Worm (Caenorhabditis elegans) whole organism, young adult: ENCODE data around the gene nlp-28.

ENCODE experiments used
- B0019.2 ChIP-seq: fragments of 200-800 bp; sonication (Bioruptor generic); conservative IDR thresholded peaks from 2 replicates; pipeline ENCODE4 v1.3.6; 2022; ENCODE audit warnings: missing genetic modification reagents, missing genetic modification characterization, missing compliant biosample characterization
- B0261.1 ChIP-seq: sonication (generic microtip); optimal IDR thresholded peaks from 2 replicates; lab custom pipeline; 2016; ENCODE audit warnings: mild to moderate bottlenecking, missing genetic modification characterization, moderate library complexity, missing compliant biosample characterization
- C17E4.6 ChIP-seq: fragments of 200-800 bp; sonication (Bioruptor generic); IDR thresholded peaks from 2 replicates; pipeline ENCODE4 v1.3.6; 2022; ENCODE audit warnings: missing genetic modification reagents, missing genetic modification characterization, missing compliant biosample characterization
- D2030.7 ChIP-seq: fragments of 200-800 bp; sonication (Bioruptor generic); IDR thresholded peaks from 2 replicates; pipeline ENCODE4 v1.3.6; 2022; ENCODE audit warnings: missing genetic modification reagents, missing genetic modification characterization, missing compliant biosample characterization
- F23B12.7 ChIP-seq: sonication (generic microtip); optimal IDR thresholded peaks from 2 replicates; lab custom pipeline; 2017; ENCODE audit warnings: missing genetic modification characterization, mild to moderate bottlenecking, missing compliant biosample characterization, antibody characterized with exemption, moderate library complexity; ENCODE audit not compliant: insufficient read depth
- F33H1.4 ChIP-seq: fragments of 200-800 bp; sonication (Bioruptor generic); IDR thresholded peaks from 2 replicates; pipeline ENCODE4 v1.3.6; 2022; ENCODE audit warnings: missing genetic modification reagents, missing genetic modification characterization, missing compliant biosample characterization
- F49E8.2 ChIP-seq: sonication (generic microtip); optimal IDR thresholded peaks from 3 replicates; lab custom pipeline; 2017; ENCODE audit warnings: missing genetic modification characterization, mild to moderate bottlenecking, missing compliant biosample characterization, antibody characterized with exemption, moderate library complexity; ENCODE audit not compliant: insufficient read depth
- F57C9.4 ChIP-seq: sonication (generic microtip); optimal IDR thresholded peaks from 2 replicates; lab custom pipeline; 2017; ENCODE audit warnings: mild to moderate bottlenecking, missing genetic modification characterization, missing compliant biosample characterization
- Y53G8AR.9 ChIP-seq: fragments of 200-800 bp; sonication (Bioruptor generic); conservative IDR thresholded peaks from 2 replicates; pipeline ENCODE4 v1.3.6; 2022; ENCODE audit warnings: missing genetic modification reagents, missing genetic modification characterization, missing compliant biosample characterization
- aptf-2 ChIP-seq: fragments of 200-800 bp; sonication (Bioruptor generic); conservative IDR thresholded peaks from 2 replicates; pipeline ENCODE4 v1.3.6; 2022; ENCODE audit warnings: missing genetic modification reagents, missing genetic modification characterization, missing compliant biosample characterization
- attf-6 ChIP-seq: fragments of 200-800 bp; sonication (Bioruptor generic); IDR thresholded peaks from 2 replicates; pipeline ENCODE4 v1.3.6; 2022; ENCODE audit warnings: missing genetic modification reagents, missing genetic modification characterization, missing compliant biosample characterization
- bed-1 ChIP-seq: fragments of 200-800 bp; sonication (Bioruptor generic); IDR thresholded peaks from 2 replicates; pipeline ENCODE4 v1.3.6; 2022; ENCODE audit warnings: missing genetic modification reagents, missing genetic modification characterization, missing compliant biosample characterization
- ceh-100 ChIP-seq: fragments of 200-800 bp; sonication (Bioruptor generic); IDR thresholded peaks from 2 replicates; pipeline ENCODE4 v1.3.6; 2022; ENCODE audit warnings: missing genetic modification reagents, missing genetic modification characterization, missing compliant biosample characterization
- ceh-40 ChIP-seq: fragments of 200-800 bp; sonication (Bioruptor generic); IDR thresholded peaks from 2 replicates; pipeline ENCODE4 v1.3.6; 2022; ENCODE audit warnings: missing genetic modification characterization, missing compliant biosample characterization
- ceh-91 ChIP-seq: fragments of 200-800 bp; sonication (Bioruptor generic); IDR thresholded peaks from 2 replicates; pipeline ENCODE4 v1.3.6; 2022; ENCODE audit warnings: missing genetic modification reagents, missing genetic modification characterization, missing compliant biosample characterization
- dpl-1 ChIP-seq: fragments of 150-350 bp; optimal IDR thresholded peaks from 2 replicates; lab custom pipeline; 2014; ENCODE audit warnings: missing biosample characterization, missing genetic modification reagents, missing genetic modification characterization
- efl-1 ChIP-seq: fragments of 150-350 bp; optimal IDR thresholded peaks from 2 replicates; lab custom pipeline; 2014; ENCODE audit warnings: missing biosample characterization, missing genetic modification reagents, missing genetic modification characterization
- hmg-1.2 ChIP-seq: fragments of 200-800 bp; sonication (Bioruptor generic); IDR thresholded peaks from 2 replicates; pipeline ENCODE4 v1.3.6; 2022; ENCODE audit warnings: missing genetic modification reagents, missing genetic modification characterization, missing compliant biosample characterization
- hsf-1 ChIP-seq: fragments of 200-800 bp; sonication (Bioruptor generic); IDR thresholded peaks from 2 replicates; pipeline ENCODE4 v1.3.6; 2022; ENCODE audit warnings: missing genetic modification reagents, missing genetic modification characterization, missing compliant biosample characterization
- let-607 ChIP-seq, 2 experiments: fragments of 200-800 bp in 1 of 2; sonication (Bioruptor generic) in 1 of 2; sonication (generic microtip) in 1 of 2; optimal IDR thresholded peaks; 2 replicates each; lab custom pipeline; 2016 to 2018; ENCODE audit warnings: mild to moderate bottlenecking in 2 of 2, missing compliant biosample characterization in 2 of 2, missing genetic modification characterization in 2 of 2, moderate library complexity in 2 of 2, missing genotype in 1 of 2
- lin-40 ChIP-seq: sonication (generic microtip); optimal IDR thresholded peaks from 2 replicates; lab custom pipeline; 2016; ENCODE audit warnings: missing genetic modification characterization, mild to moderate bottlenecking, missing compliant biosample characterization, missing genotype, missing genetic modification reagents
- madf-10 ChIP-seq: sonication (generic microtip); optimal IDR thresholded peaks from 2 replicates; lab custom pipeline; 2016; ENCODE audit warnings: mild to moderate bottlenecking, missing genetic modification characterization, missing compliant biosample characterization
- madf-3 ChIP-seq: fragments of 200-800 bp; sonication (Bioruptor generic); IDR thresholded peaks from 2 replicates; pipeline ENCODE4 v1.3.6; 2022; ENCODE audit warnings: missing genetic modification reagents, missing genetic modification characterization, missing compliant biosample characterization
- madf-6 ChIP-seq: fragments of 200-800 bp; sonication (Bioruptor generic); IDR thresholded peaks from 2 replicates; pipeline ENCODE4 v1.3.6; 2022; ENCODE audit warnings: missing genetic modification reagents, missing genetic modification characterization, missing compliant biosample characterization
- madf-8 ChIP-seq: fragments of 200-800 bp; sonication (Bioruptor generic); conservative IDR thresholded peaks from 2 replicates; pipeline ENCODE4 v1.3.6; 2022; ENCODE audit warnings: missing genetic modification reagents, missing genetic modification characterization, missing compliant biosample characterization
- nhr-179 ChIP-seq: sonication (generic microtip); optimal IDR thresholded peaks from 2 replicates; lab custom pipeline; 2016; ENCODE audit warnings: mild to moderate bottlenecking, missing genetic modification characterization, missing compliant biosample characterization
- repo-1 ChIP-seq: sonication (generic microtip); optimal IDR thresholded peaks from 2 replicates; lab custom pipeline; 2017; ENCODE audit warnings: mild to moderate bottlenecking, missing genetic modification characterization, missing compliant biosample characterization
- snpc-4 ChIP-seq, 5 experiments: fragments of 150-350 bp in 1 of 5; sonication (generic microtip) in 4 of 5; optimal IDR thresholded peaks; 2 replicates each; lab custom pipeline; 2014 to 2018; ENCODE audit warnings: missing genetic modification characterization in 5 of 5, missing biosample characterization in 3 of 5, antibody characterized with exemption in 2 of 5, mild to moderate bottlenecking in 2 of 5, missing compliant biosample characterization in 2 of 5, missing genotype in 2 of 5, moderate library complexity in 2 of 5, missing genetic modification reagents in 1 of 5
- sptf-2 ChIP-seq: fragments of 200-800 bp; sonication (Bioruptor generic); optimal IDR thresholded peaks from 2 replicates; lab custom pipeline; 2018; ENCODE audit warnings: mild to moderate bottlenecking, missing genetic modification characterization, missing compliant biosample characterization
- tbp1 ChIP-seq: fragments of 200-800 bp; sonication (Bioruptor generic); optimal IDR thresholded peaks from 2 replicates; lab custom pipeline; 2018; ENCODE audit warnings: mild to moderate bottlenecking, missing genetic modification characterization, missing compliant biosample characterization
- xnd-1 ChIP-seq: sonication (generic microtip); optimal IDR thresholded peaks from 2 replicates; lab custom pipeline; 2016; ENCODE audit warnings: missing genotype, missing genetic modification reagents, missing genetic modification characterization, missing compliant biosample characterization
- zim-3 ChIP-seq: sonication (generic microtip); optimal IDR thresholded peaks from 2 replicates; lab custom pipeline; 2017; ENCODE audit warnings: mild to moderate bottlenecking, missing genetic modification characterization, moderate library complexity, missing compliant biosample characterization
- ztf-6 ChIP-seq: fragments of 200-800 bp; sonication (Bioruptor generic); IDR thresholded peaks from 2 replicates; pipeline ENCODE4 v1.3.6; 2022; ENCODE audit warnings: missing genetic modification reagents, missing genetic modification characterization, missing compliant biosample characterization

Gene nlp-28

ce11 chrV:3995838-3996237, 8.1 kb downstream of the nlp-28 start, which contains the start of gene srx-62:
srx-62 (minus strand) TSS chrV:3995938.
- TF ChIP-seq B0019.2 (GFP tag; lab: Robert Waterston, UW) (no peak), let-607 (tag; optimal IDR thresholded peaks at IDR 0.05; lab: Kevin White, UChicago) (no peak)
- TF ChIP-seq, all 124 proteins: peak for 0

ce11 chrV:4004577-4004976, 16.9 kb downstream of the nlp-28 start:
- TF ChIP-seq xnd-1 (tag; lab: Kevin White, UChicago) (peak; percentile 90), hmg-1.2 (peak; percentile 77), lin-40 (no peak), hsf-1 (GFP tag; lab: Robert Waterston, UW) (peak; percentile 58; the same call in 1 of the 2 replicates), dpl-1 (GFP tag; lab: Kevin White, UChicago) (peak; percentile 62), efl-1 (GFP tag; lab: Kevin White, UChicago) (peak; percentile 88), ceh-91 (GFP tag; lab: Robert Waterston, UW) (0 out of 2 replicates have a peak, but pooled peaks have one; percentile 17), ceh-100 (0 out of 2 replicates have a peak, but pooled peaks have one; percentile 10), madf-6 (GFP tag; lab: Robert Waterston, UW) (peak; percentile 96), zim-3 (tag; lab: Kevin White, UChicago) (no peak), madf-8 (GFP tag; lab: Robert Waterston, UW) (peak; percentile 93), tbp1 (no peak), D2030.7 (GFP tag; lab: Robert Waterston, UW) (peak; percentile 46; the same call in 1 of the 2 replicates), aptf-2 (GFP tag; lab: Robert Waterston, UW) (0 out of 2 replicates have a peak, but pooled peaks have one; percentile 35), F33H1.4 (GFP tag; lab: Robert Waterston, UW) (peak; percentile 30; the same call in 1 of the 2 replicates)

- TF ChIP-seq F57C9.4 (tag; lab: Kevin White, UChicago) (no peak), snpc-4 (GFP tag; optimal IDR thresholded peaks at IDR 0.05; lab: Kevin White, UChicago) (no peak), snpc-4 (tag; optimal IDR thresholded peaks at IDR 0.05; lab: Kevin White, UChicago) (no peak), ztf-6 (GFP tag; lab: Robert Waterston, UW) (no peak), bed-1 (GFP tag; lab: Robert Waterston, UW) (no peak), D2030.7 (GFP tag; lab: Robert Waterston, UW) (no peak), madf-10 (tag; lab: Kevin White, UChicago) (no peak), F49E8.2 (no peak), nhr-179 (tag; lab: Kevin White, UChicago) (no peak), madf-3 (GFP tag; lab: Robert Waterston, UW) (no peak), B0261.1 (no peak), attf-6 (GFP tag; lab: Robert Waterston, UW) (no peak)
Measured at ce11 chrV:4005219-4005618, 17.5 kb downstream of the nlp-28 start, which contains the start of gene srh-8. srh-8 (plus strand) TSS chrV:4005519.

- TF ChIP-seq Y53G8AR.9 (GFP tag; lab: Robert Waterston, UW): no peak
- TF ChIP-seq F23B12.7 (tag; lab: Kevin White, UChicago): no peak
- TF ChIP-seq C17E4.6: no peak
- no peak for TF ChIP-seq ceh-40 (GFP tag; lab: Robert Waterston, UW)
- TF ChIP-seq sptf-2 (GFP tag; lab: Kevin White, UChicago): no peak
- no peak for TF ChIP-seq repo-1 (tag; lab: Kevin White, UChicago)
- no peak for TF ChIP-seq dpl-1 (GFP tag; lab: Kevin White, UChicago)
Measured at ce11 chrV:4007927-4008326, 20.2 kb downstream of the nlp-28 start, which contains the start of gene srh-7. srh-7 (plus strand) TSS chrV:4008227.
